Fruit fly (Drosophila melanogaster) Kc167 (cell line): Measurements from ENCODE around the gene pelo.

ENCODE experiments used
- Myc ChIP-seq: fragments of >200 bp; optimal IDR thresholded peaks from 2 replicates; lab custom pipeline; 2017; ENCODE audit warnings: missing external identifiers
- Sin3A ChIP-seq: fragments of >200 bp; optimal IDR thresholded peaks from 2 replicates; lab custom pipeline; 2018; ENCODE audit warnings: missing external identifiers
- h ChIP-seq: fragments of >200 bp; optimal IDR thresholded peaks from 3 replicates; lab custom pipeline; 2018; ENCODE audit warnings: missing external identifiers
- insv ChIP-seq: fragments of >200 bp; optimal IDR thresholded peaks from 3 replicates; lab custom pipeline; 2018; ENCODE audit warnings: missing external identifiers
- psq ChIP-seq: fragments of >200 bp; optimal IDR thresholded peaks from 2 replicates; lab custom pipeline; 2017; ENCODE audit warnings: missing external identifiers
- ttk ChIP-seq: sonication (Bioruptor generic); optimal IDR thresholded peaks from 2 replicates; lab custom pipeline; 2017; ENCODE audit warnings: missing external identifiers

The pelo gene

dm6 chr2L:9685184-9685583, 15.4 kb upstream of the pelo start:
- TF ChIP-seq ttk (lab: Kevin White, UChicago) (no peak), psq (no peak), insv (lab: Kevin White, UChicago) (no peak), Myc (lab: Kevin White, UChicago) (no peak), h (lab: Kevin White, UChicago) (no peak), Sin3A (lab: Kevin White, UChicago) (no peak)

DNA sequence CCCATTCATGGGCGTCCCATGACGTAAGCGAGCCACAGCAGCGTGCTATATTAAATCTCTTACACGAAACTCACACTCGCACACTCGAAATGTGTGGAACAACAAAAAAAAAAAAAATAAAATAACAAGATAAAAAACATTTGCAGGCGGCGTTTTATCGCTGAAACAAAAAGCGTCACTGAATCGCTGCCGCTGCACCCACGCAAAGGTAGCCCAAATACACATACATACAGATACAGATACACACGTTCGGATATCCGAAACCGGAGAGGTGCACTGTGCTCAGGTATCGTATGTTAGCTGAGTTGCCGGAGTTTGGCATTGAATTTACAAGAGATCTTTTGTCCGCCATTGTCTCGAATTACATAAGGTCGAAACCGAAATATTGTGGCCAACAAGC, 14.6 kb upstream of the pelo start:
- TF ChIP-seq psq: no peak
- no peak for TF ChIP-seq Myc (lab: Kevin White, UChicago)
- TF ChIP-seq h (lab: Kevin White, UChicago): no peak
- TF ChIP-seq Sin3A (lab: Kevin White, UChicago): no peak

DNA sequence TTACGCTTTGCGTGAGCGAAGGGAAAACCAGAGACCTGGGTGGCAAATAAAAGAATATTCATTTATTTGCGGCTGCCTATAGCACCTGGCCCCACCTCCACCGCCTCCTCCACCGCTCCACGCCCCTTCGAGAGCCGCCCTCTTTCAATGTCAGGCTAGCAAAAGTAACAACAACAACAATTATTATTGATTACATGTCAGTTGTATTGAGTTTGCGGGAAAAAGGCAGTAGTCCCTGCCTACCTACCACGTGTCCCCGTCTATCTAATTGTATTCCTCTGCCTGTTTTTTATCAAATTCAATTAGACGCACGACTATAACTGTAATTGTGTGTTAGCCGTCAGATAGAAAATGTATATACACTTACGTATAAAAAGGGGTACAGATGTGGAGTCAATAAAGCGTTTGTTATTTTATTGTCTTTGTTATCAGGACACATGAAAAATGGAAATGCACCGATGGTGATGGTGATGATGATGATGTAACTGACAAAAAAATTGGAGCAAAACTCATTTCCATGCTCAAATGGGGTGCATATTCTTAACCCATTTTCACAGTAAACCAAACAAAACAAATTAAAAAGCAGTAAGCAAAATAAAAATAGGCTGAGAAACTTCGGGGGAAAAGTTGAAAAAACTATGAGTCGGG, 9.9 kb upstream of the pelo start:
- TF ChIP-seq psq (no peak), insv (lab: Kevin White, UChicago) (no peak), Myc (lab: Kevin White, UChicago) (no peak), h (lab: Kevin White, UChicago) (no peak), Sin3A (lab: Kevin White, UChicago) (no peak), ttk (lab: Kevin White, UChicago) (no peak)

dm6 chr2L:9691230-9691629, 9.4 kb upstream of the pelo start:
- TF ChIP-seq Sin3A (lab: Kevin White, UChicago) (no peak), h (lab: Kevin White, UChicago) (no peak), insv (lab: Kevin White, UChicago) (no peak), Myc (lab: Kevin White, UChicago) (no peak), psq (no peak), ttk (lab: Kevin White, UChicago) (no peak)

dm6 chr2L:9692364-9693348, 8.0 kb upstream of the pelo start:
- TF ChIP-seq h (lab: Kevin White, UChicago) (no peak), psq (no peak), insv (lab: Kevin White, UChicago) (no peak), Sin3A (lab: Kevin White, UChicago) (no peak), ttk (lab: Kevin White, UChicago) (no peak), Myc (lab: Kevin White, UChicago) (no peak)

DNA sequence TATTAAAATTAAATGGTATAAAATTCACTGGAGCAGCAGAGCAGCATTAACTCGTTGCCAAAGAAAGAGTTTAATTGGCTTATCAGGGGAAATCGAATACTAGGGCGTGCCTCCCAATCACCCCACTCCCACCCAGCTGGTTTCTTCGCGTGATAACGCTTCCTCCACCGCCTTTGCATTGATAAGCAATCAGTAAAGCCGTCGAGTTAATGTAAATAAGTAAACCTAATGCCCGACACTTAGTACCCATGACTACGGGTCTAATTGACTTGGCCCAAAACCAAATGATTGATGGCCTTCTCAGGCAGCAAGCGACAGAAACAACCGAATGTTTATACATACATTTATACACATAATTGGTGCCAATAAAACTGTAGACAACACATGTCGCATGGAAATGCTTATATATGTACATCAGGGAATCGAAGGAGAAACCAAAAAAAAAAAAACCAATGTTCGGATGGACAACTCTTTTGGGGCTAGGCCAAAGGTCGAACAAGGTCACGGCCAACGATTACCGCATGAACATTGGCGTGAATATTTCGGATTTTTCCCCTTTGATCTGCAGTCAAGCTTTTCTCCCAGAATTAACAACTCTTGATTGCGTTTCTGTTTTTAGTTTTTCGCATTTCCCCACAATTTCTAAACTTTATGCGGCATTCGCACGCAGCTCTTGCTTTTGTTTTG, 6.5 kb upstream of the pelo start:
- TF ChIP-seq Myc (lab: Kevin White, UChicago): no peak
- no peak for TF ChIP-seq ttk (lab: Kevin White, UChicago)
- no peak for TF ChIP-seq Sin3A (lab: Kevin White, UChicago)
- TF ChIP-seq insv (lab: Kevin White, UChicago): no peak
- TF ChIP-seq psq: no peak
- no peak for TF ChIP-seq h (lab: Kevin White, UChicago)

- TF ChIP-seq psq (no peak), Myc (lab: Kevin White, UChicago) (no peak), h (lab: Kevin White, UChicago) (no peak), insv (lab: Kevin White, UChicago) (no peak), ttk (lab: Kevin White, UChicago) (no peak), Sin3A (lab: Kevin White, UChicago) (no peak)
These were observed 4.9 kb upstream of the pelo start for dm6 chr2L:9695723-9696122.

DNA sequence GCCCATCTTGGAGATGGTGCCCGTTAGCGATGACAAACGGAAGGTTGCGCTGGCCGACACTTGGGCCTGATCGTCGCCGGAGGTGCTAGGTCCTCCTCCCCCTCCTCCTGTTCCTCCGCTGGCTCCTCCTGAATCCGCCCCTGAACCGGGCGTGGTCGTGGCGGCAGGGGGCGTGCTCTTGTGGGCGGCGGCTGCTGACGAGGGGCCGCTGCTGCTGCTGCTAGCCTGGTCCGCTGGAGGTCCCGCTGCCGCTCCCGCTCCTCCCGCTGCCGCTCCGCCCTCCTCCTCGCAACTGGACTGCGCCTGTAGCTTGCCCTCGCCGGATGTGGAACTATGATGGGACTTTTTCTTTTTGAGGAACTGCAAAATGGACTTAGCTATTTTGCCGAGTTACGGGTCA, 3.0 kb upstream of the pelo start:
- TF ChIP-seq h (lab: Kevin White, UChicago) (no peak), Sin3A (lab: Kevin White, UChicago) (no peak), ttk (lab: Kevin White, UChicago) (no peak), Myc (lab: Kevin White, UChicago) (no peak), psq (no peak), insv (lab: Kevin White, UChicago) (no peak)

DNA sequence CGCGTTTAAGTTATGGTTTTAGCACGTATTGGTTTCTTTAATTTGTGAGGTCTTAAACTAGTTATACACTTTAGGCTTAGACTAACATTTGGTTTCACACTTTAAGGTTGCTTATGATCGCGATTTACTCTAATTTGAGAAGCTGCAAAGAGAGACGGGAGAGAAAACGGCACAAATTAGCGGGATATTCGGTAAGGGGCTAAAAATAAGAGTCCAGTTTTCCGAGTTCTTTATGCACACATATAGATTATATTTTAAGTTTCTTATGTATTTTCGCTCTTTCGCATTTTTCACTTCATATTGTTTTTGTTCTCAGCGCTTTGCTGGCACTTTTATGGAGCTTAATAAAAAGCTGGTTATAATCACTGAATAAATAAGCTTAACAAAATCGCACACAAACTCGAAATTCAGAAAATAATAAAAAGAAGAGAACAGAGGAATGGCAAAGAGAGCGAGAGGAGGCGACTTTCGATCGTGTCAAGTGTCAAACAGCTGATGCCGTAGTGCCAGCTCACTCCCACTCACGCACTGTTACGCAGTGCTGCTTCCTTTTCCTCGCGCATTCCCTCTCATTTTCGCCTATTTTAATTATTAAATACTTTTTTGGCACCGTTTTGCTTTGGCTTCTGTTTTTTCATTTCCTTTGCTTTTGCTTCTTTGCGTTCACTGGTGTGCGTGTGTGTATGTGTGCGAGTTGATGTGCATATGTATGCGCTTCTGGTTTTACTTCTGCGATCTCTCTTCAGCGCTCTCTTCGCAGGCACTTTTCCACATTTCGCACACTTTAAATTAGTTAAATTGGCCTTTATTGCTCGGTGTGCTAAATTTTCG, 2.3 kb upstream of the pelo start:
- TF ChIP-seq Myc (lab: Kevin White, UChicago) (no peak), insv (lab: Kevin White, UChicago) (no peak), h (lab: Kevin White, UChicago) (no peak)

DNA sequence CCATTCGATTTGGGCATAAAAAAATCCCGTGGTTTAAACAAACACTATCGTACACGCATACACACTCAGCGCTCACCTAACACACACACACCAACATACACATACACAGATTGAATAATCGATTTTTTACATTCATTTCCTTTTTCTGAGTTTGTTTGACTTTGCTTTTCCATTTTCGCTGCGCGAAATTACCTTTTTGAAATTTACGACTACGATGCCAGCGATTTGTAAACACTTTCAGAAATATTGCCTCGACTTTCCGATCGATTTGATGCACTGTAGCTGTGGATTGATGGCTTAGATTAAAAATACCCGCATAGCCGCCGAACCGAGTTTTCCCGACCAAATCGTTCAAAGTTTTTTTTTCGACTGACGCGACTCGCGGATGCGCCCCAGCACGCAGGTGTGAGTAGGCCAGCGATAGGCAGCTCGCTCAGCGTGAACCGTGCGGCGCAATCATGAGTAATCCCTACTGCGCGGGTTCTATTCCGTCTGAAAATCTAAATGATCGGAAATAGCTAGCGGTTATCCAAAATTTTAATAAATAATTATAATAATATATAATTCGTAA, 1.6 kb upstream of the pelo start, which contains the start of gene Pka-C1:
Pka-C1 (minus strand) TSS at position 375 of the 571 bp plus-strand sequence.
- TF ChIP-seq psq (no peak), Sin3A (lab: Kevin White, UChicago) (no peak), insv (lab: Kevin White, UChicago) (no peak), ttk (lab: Kevin White, UChicago) (no peak), h (lab: Kevin White, UChicago) (no peak), Myc (lab: Kevin White, UChicago) (no peak)
